Worm (Caenorhabditis elegans) whole organism, L2 larva: Measurements from ENCODE around the gene sut-1.

Experiments
- ama-1 ChIP-seq: fragments of 150-350 bp; optimal IDR thresholded peaks from 2 replicates; lab custom pipeline; 2018; ENCODE audit warnings: inconsistent platforms
- lin-11 ChIP-seq: fragments of 150-350 bp; sonication (generic microtip); optimal IDR thresholded peaks from 2 replicates; lab custom pipeline; 2014; ENCODE audit warnings: missing biosample characterization, missing genetic modification characterization, inconsistent platforms, mixed read lengths
- lsy-2 ChIP-seq, 2 experiments: fragments of 150-350 bp in 1 of 2; sonication (generic microtip) in 1 of 2; optimal IDR thresholded peaks; 2 replicates each; lab custom pipeline; 2014 to 2017; ENCODE audit warnings: missing biosample characterization in 2 of 2, missing genetic modification characterization in 2 of 2
- nhr-11 ChIP-seq: fragments of 150-350 bp; optimal IDR thresholded peaks from 2 replicates; lab custom pipeline; 2014; ENCODE audit warnings: missing biosample characterization, missing genetic modification characterization
- snpc-4 ChIP-seq: fragments of 150-350 bp; optimal IDR thresholded peaks from 2 replicates; lab custom pipeline; 2014; ENCODE audit warnings: missing biosample characterization, missing genetic modification characterization

ce11 chrII:1123208-1123607, at the start of gene sut-1, which contains the start of gene eri-3:
- TF ChIP-seq lin-11 (tag; lab: Kevin White, UChicago) = no peak
- TF ChIP-seq nhr-11 (tag; lab: Kevin White, UChicago) = no peak
- no peak for TF ChIP-seq snpc-4 (tag; lab: Kevin White, UChicago)
- no peak for TF ChIP-seq ama-1 (lab: Kevin White, UChicago)
- no peak for TF ChIP-seq lsy-2 (tag; optimal IDR thresholded peaks at IDR 0.05; lab: Kevin White, UChicago)
